Worm (Caenorhabditis elegans) whole organism, L4 larva: Measurements from ENCODE around the gene bath-36.
A peak's percentile ranks its signal among the peaks of the same experiment; 100 is the strongest.

Experiments
- D1046.2 ChIP-seq: fragments of 200-800 bp; sonication (Bioruptor generic); IDR thresholded peaks from 2 replicates; pipeline ENCODE4 v1.3.6; 2022; ENCODE audit warnings: missing genetic modification characterization, missing compliant biosample characterization
- F10B5.3 ChIP-seq: sonication (generic microtip); optimal IDR thresholded peaks from 2 replicates; lab custom pipeline; 2016; ENCODE audit warnings: mild to moderate bottlenecking, missing genetic modification characterization, missing compliant biosample characterization
- F26F4.8 ChIP-seq: fragments of 200-800 bp; sonication (Bioruptor generic); conservative IDR thresholded peaks from 2 replicates; pipeline ENCODE4 v1.3.6; 2022; ENCODE audit warnings: missing genetic modification characterization, missing compliant biosample characterization
- F37D6.2 ChIP-seq: sonication (generic microtip); optimal IDR thresholded peaks from 2 replicates; lab custom pipeline; 2016; ENCODE audit warnings: mild to moderate bottlenecking, missing genetic modification characterization, missing compliant biosample characterization
- R02D3.7 ChIP-seq: fragments of 150-350 bp; sonication (generic microtip); optimal IDR thresholded peaks from 3 replicates; lab custom pipeline; 2014; ENCODE audit warnings: missing biosample characterization, missing genetic modification characterization
- T20F7.1 ChIP-seq: fragments of 200-800 bp; sonication (Bioruptor generic); optimal IDR thresholded peaks from 2 replicates; lab custom pipeline; 2018; ENCODE audit warnings: mild to moderate bottlenecking, missing genetic modification characterization, missing compliant biosample characterization
- Y5F2A.4 ChIP-seq: fragments of 200-800 bp; sonication (Bioruptor generic); optimal IDR thresholded peaks from 2 replicates; lab custom pipeline; 2018; ENCODE audit warnings: mild to moderate bottlenecking, missing genetic modification characterization, missing compliant biosample characterization
- aha-1 ChIP-seq: fragments of 150-350 bp; peaks from one replicate; lab custom pipeline; 2014; ENCODE audit warnings: missing biosample characterization, missing genetic modification characterization
- aly-2 ChIP-seq: sonication (generic microtip); optimal IDR thresholded peaks from 2 replicates; lab custom pipeline; 2018; ENCODE audit warnings: missing biosample characterization, missing genetic modification characterization
- arid-1 ChIP-seq: fragments of 200-800 bp; sonication (Bioruptor generic); conservative IDR thresholded peaks from 2 replicates; pipeline ENCODE4 v1.3.6; 2022; ENCODE audit warnings: missing genetic modification reagents, missing genetic modification characterization, missing compliant biosample characterization
- ceh-20 ChIP-seq: fragments of 200-800 bp; sonication (Bioruptor generic); IDR thresholded peaks from 2 replicates; pipeline ENCODE4 v1.3.6; 2022; ENCODE audit warnings: missing genetic modification reagents, missing genetic modification characterization, missing compliant biosample characterization
- ceh-32 ChIP-seq: sonication (generic microtip); optimal IDR thresholded peaks from 2 replicates; lab custom pipeline; 2016; ENCODE audit warnings: mild to moderate bottlenecking, missing genetic modification characterization, missing compliant biosample characterization; ENCODE audit not compliant: poor library complexity
- ceh-62 ChIP-seq: sonication (generic microtip); optimal IDR thresholded peaks from 2 replicates; lab custom pipeline; 2017; ENCODE audit warnings: missing biosample characterization, missing genetic modification characterization
- ctbp-1 ChIP-seq: fragments of 200-800 bp; sonication (Bioruptor generic); IDR thresholded peaks from 2 replicates; pipeline ENCODE4 v1.3.6; 2022; ENCODE audit warnings: missing genetic modification reagents, missing genetic modification characterization, missing compliant biosample characterization
- daf-16 ChIP-seq, 3 experiments: sonication (generic microtip); optimal IDR thresholded peaks; 2 replicates each; lab custom pipeline; 2016 to 2017; ENCODE audit warnings: missing genetic modification characterization in 3 of 3, missing genetic modification reagents in 3 of 3, mild to moderate bottlenecking in 2 of 3, missing compliant biosample characterization in 2 of 3, missing biosample characterization in 1 of 3, moderate library complexity in 1 of 3
- gei-8 ChIP-seq: fragments of 200-800 bp; sonication (Bioruptor generic); optimal IDR thresholded peaks from 2 replicates; lab custom pipeline; 2018; ENCODE audit warnings: mild to moderate bottlenecking, missing genetic modification characterization, missing compliant biosample characterization
- hmg-1.1 ChIP-seq: fragments of 200-800 bp; sonication (Bioruptor generic); IDR thresholded peaks from 2 replicates; pipeline ENCODE4 v1.3.6; 2022; ENCODE audit warnings: missing genetic modification reagents, missing genetic modification characterization, missing compliant biosample characterization
- lim-7 ChIP-seq: fragments of 200-800 bp; sonication (Bioruptor generic); IDR thresholded peaks from 2 replicates; pipeline ENCODE4 v1.3.6; 2022; ENCODE audit warnings: missing genetic modification characterization, missing compliant biosample characterization
- lin-15B ChIP-seq: fragments of 150-350 bp; sonication (generic microtip); optimal IDR thresholded peaks from 3 replicates; lab custom pipeline; 2014; ENCODE audit warnings: missing biosample characterization, missing genetic modification characterization
- lin-38 ChIP-seq: fragments of 200-800 bp; sonication (Bioruptor generic); IDR thresholded peaks from 2 replicates; pipeline ENCODE4 v1.3.6; 2022; ENCODE audit warnings: missing genetic modification reagents, missing genetic modification characterization, missing compliant biosample characterization
- mdl-1 ChIP-seq, 2 experiments: fragments of 150-350 bp in 1 of 2; sonication (generic microtip) in 1 of 2; optimal IDR thresholded peaks; 2 replicates each; lab custom pipeline; 2014 to 2017; ENCODE audit warnings: missing biosample characterization in 2 of 2, missing genetic modification characterization in 2 of 2
- mxl-2 ChIP-seq: fragments of 200-800 bp; sonication (Bioruptor generic); conservative IDR thresholded peaks from 2 replicates; pipeline ENCODE4 v1.3.6; 2022; ENCODE audit warnings: missing genetic modification reagents, missing genetic modification characterization, missing compliant biosample characterization
- mxl-3 ChIP-seq: fragments of 200-800 bp; sonication (Bioruptor generic); optimal IDR thresholded peaks from 2 replicates; lab custom pipeline; 2018; ENCODE audit warnings: mild to moderate bottlenecking, missing genetic modification characterization, missing compliant biosample characterization
- nhr-25 ChIP-seq: sonication (generic microtip); optimal IDR thresholded peaks from 2 replicates; lab custom pipeline; 2017; ENCODE audit warnings: missing genetic modification characterization, mild to moderate bottlenecking, missing compliant biosample characterization, antibody characterized with exemption, moderate library complexity, borderline replicate concordance; ENCODE audit not compliant: insufficient read depth
- nhr-41 ChIP-seq: fragments of 200-800 bp; sonication (Bioruptor generic); IDR thresholded peaks from 2 replicates; pipeline ENCODE4 v1.3.6; 2022; ENCODE audit warnings: missing genetic modification reagents, missing genetic modification characterization, missing compliant biosample characterization
- nhr-48 ChIP-seq: sonication (generic microtip); optimal IDR thresholded peaks from 2 replicates; lab custom pipeline; 2016; ENCODE audit warnings: mild to moderate bottlenecking, missing genetic modification characterization, missing compliant biosample characterization
- php-3 ChIP-seq: fragments of 200-800 bp; sonication (Bioruptor generic); IDR thresholded peaks from 2 replicates; pipeline ENCODE4 v1.3.6; 2022; ENCODE audit warnings: missing genetic modification reagents, missing genetic modification characterization, missing compliant biosample characterization
- pqm-1 ChIP-seq: sonication (generic microtip); optimal IDR thresholded peaks from 2 replicates; lab custom pipeline; 2017; ENCODE audit warnings: missing biosample characterization, missing genetic modification characterization
- unc-130 ChIP-seq: sonication (generic microtip); optimal IDR thresholded peaks from 2 replicates; lab custom pipeline; 2016; ENCODE audit warnings: missing genetic modification reagents, missing genetic modification characterization, missing compliant biosample characterization
- unc-62 ChIP-seq, 3 experiments: fragments of 150-350 bp in 1 of 3; sonication (generic microtip); optimal IDR thresholded peaks in 2 of 3; peaks in 1 of 3; 1 replicate in 1 of 3; 2 replicates in 2 of 3; lab custom pipeline; 2014 to 2017; ENCODE audit warnings: missing biosample characterization in 3 of 3, missing genetic modification characterization in 3 of 3, missing genetic modification reagents in 3 of 3, missing genotype in 1 of 3

The bath-36 gene

DNA sequence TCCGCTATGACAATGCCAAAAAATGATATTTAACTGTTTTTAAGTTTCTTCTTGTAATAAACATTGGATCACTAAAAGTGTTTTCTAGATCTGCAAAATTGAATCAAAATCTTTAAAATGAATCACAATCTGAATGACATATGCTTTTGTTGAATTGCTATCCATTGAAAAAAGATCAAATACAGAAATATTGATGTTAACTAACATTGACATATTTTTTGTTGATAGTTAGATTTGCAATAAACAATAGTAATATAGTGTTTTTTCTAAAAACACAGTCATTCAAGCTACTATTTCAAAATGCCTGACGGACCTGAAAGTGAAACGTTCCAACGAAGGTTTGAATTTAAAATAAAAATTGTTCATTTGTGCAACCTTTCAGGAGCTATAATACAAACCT lies 37.0 kb upstream of the bath-36 start, which contains the start of gene T09F5.2:
TSS of gene T09F5.2 (plus strand) at position 301 of the 400 bp plus-strand sequence.
- TF ChIP-seq lin-15B = no peak
- TF ChIP-seq F37D6.2 (tag; lab: Kevin White, UChicago) = no peak
- TF ChIP-seq mdl-1 (tag; optimal IDR thresholded peaks at IDR 0.05; lab: Kevin White, UChicago) = no peak
- no peak for TF ChIP-seq unc-130 (GFP tag; lab: Kevin White, UChicago)
- no peak for TF ChIP-seq lin-38 (GFP tag; lab: Robert Waterston, UW)
- TF ChIP-seq Y5F2A.4 (GFP tag; lab: Kevin White, UChicago) = no peak
- no peak for TF ChIP-seq nhr-25 (tag; lab: Kevin White, UChicago)
- TF ChIP-seq php-3 = no peak
- TF ChIP-seq F10B5.3 (tag; lab: Kevin White, UChicago) = no peak
- no peak for TF ChIP-seq mxl-2 (GFP tag; lab: Robert Waterston, UW)
- TF ChIP-seq mxl-3 (GFP tag; lab: Kevin White, UChicago) = no peak
- TF ChIP-seq hmg-1.1 (GFP tag; lab: Robert Waterston, UW) = no peak
- TF ChIP-seq ceh-20 = no peak

DNA sequence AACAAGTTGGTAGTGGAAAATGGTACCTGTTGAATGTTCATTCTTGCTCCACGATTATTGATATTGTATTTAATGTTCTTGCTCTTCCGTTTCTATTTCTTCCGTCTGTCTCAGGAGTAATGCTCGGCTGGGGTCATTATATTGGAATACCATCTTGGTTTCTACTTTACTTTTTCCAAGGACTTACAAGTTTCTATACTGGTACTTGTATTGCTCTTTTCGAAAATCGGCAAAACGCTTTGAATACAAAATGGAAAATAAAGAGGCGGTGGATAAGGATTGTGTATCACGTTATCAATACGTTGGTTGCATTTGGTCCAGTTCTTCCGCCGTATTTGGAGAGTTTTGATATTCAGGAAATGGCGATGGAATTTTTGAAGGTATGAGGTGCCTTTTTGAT lies 35.7 kb upstream of the bath-36 start:
- TF ChIP-seq aha-1 (tag; lab: Kevin White, UChicago) = peak; percentile 49
- TF ChIP-seq unc-62 (GFP tag; optimal IDR thresholded peaks at IDR 0.05 in 1 of 2; lab: Kevin White, UChicago) = peak in 1 of 2 experiments; percentile 56
- no peak for TF ChIP-seq unc-62 (tag; optimal IDR thresholded peaks at IDR 0.05; lab: Kevin White, UChicago)
- no peak for TF ChIP-seq ceh-32 (tag; lab: Kevin White, UChicago)

DNA sequence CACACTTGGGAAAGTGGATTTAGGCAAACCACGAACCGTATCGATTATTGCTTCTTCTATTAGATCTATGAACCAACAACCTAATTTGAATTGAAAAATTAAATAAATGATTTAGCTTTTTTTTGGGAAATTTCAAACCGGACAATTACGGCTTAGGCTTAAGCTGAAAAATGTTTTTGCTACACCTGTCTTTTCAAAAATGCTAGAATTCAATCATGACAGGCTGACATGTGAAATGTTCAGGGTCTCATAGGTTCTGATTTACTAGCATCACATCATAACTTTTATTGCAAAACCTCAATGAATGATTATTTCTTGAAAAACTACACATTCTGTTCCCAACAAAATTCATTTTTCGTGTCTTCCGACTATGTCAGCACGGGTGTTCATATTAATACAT lies 34.4 kb upstream of the bath-36 start, which contains the start of gene srh-55:
TSS of gene srh-55 (plus strand) at position 301 of the 400 bp plus-strand sequence.
- TF ChIP-seq unc-62 (GFP tag; optimal IDR thresholded peaks at IDR 0.05 in 1 of 2; lab: Kevin White, UChicago) = peak in 1 of 2 experiments; percentile 77
- no peak for TF ChIP-seq unc-62 (tag; optimal IDR thresholded peaks at IDR 0.05; lab: Kevin White, UChicago)
- no peak for TF ChIP-seq ctbp-1 (GFP tag; lab: Robert Waterston, UW)

DNA sequence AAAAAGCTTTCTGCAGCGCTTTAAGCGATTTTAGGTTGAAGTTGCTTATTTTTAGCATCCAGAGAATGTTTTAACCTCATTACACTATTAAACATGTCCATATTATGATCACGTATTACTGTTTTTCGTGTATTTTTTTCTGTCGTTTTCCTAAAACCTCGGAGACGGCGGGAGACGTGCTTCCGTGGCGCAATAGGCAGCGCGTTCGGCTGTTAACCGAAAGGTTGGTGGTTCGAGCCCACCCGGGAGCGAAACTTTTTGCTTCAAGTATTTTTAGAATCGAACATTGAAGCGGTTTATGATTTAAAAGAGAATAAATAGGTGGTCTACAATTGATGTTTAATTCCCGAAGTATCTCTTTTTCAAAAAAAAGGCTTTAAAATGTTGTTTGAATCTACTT lies 31.2 kb upstream of the bath-36 start:
- TF ChIP-seq T20F7.1 (no peak), unc-130 (GFP tag; lab: Kevin White, UChicago) (peak; percentile 9), lim-7 (GFP tag; lab: Robert Waterston, UW) (0 out of 2 replicates have a peak, but pooled peaks have one; percentile 68), nhr-41 (GFP tag; lab: Robert Waterston, UW) (no peak), ceh-62 (no peak), D1046.2 (GFP tag; lab: Robert Waterston, UW) (peak; percentile 51; the same call in 1 of the 2 replicates), gei-8 (GFP tag; lab: Kevin White, UChicago) (no peak), F26F4.8 (peak; percentile 76; the same call in 1 of the 2 replicates), F10B5.3 (tag; lab: Kevin White, UChicago) (no peak), arid-1 (no peak; the same call in 1 of the 2 replicates), R02D3.7 (tag; lab: Kevin White, UChicago) (no peak)

DNA sequence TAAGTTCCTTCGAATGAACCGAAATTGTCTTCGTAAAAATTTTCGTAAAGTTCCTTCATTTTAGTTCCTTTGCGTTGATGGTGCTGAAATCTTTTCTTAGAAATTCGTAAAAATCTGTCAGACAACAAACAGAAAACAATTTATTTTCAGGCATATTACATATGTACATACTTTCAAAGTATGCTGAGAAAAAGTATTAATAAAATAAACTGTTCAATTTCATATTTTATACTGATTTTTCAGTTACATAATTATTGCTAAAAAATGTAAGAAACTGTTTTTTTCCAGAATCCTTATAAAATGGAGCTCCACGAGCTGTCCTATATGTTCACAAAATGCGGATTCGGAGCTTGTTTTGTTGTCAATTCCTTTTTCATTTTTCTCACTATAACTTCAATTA lies 29.0 kb upstream of the bath-36 start, which contains the start of gene str-45:
TSS of gene str-45 (plus strand) at position 301 of the 400 bp plus-strand sequence.
- TF ChIP-seq daf-16 (GFP tag; optimal IDR thresholded peaks at IDR 0.05; lab: Kevin White, UChicago) (no peak), daf-16 (tag; optimal IDR thresholded peaks at IDR 0.05; lab: Kevin White, UChicago) (no peak), pqm-1 (tag; lab: Kevin White, UChicago) (no peak), aha-1 (tag; lab: Kevin White, UChicago) (no peak), nhr-48 (no peak), aly-2 (no peak)
